Worm (Caenorhabditis elegans): ENCODE results near the gene elmd-1.

elmd-1 gene

ce11 chrIII:3344573-3344972 is 45.1 kb upstream of the elmd-1 start, which contains the start of gene gei-1:
TSS of gene gei-1 (plus strand) at chrIII:3344873.
- TF ChIP-seq nhr-19 (GFP tag; conservative IDR thresholded peaks at IDR 0.05) (no peak), efl-3 (GFP tag; optimal IDR thresholded peaks at IDR 0.05) (no peak), nhr-84 (tag; optimal IDR thresholded peaks at IDR 0.05) (no peak), nhr-20 (tag; optimal IDR thresholded peaks at IDR 0.05) (no peak), aha-1 (tag; optimal IDR thresholded peaks at IDR 0.05) (no peak), ceh-88 (GFP tag; IDR thresholded peaks at IDR 0.05) (no peak), nhr-76 (tag; optimal IDR thresholded peaks at IDR 0.05) (no peak), skn-1 (tag; optimal IDR thresholded peaks at IDR 0.05) (no peak), irx-1 (tag; optimal IDR thresholded peaks at IDR 0.05) (no peak), ceh-82 (tag; optimal IDR thresholded peaks at IDR 0.05) (no peak), grh-1 (GFP tag; IDR thresholded peaks at IDR 0.05) (no peak), nhr-47 (tag; optimal IDR thresholded peaks at IDR 0.05) (no peak), zip-4 (GFP tag; optimal IDR thresholded peaks at IDR 0.05) (no peak), egl-13 (tag; optimal IDR thresholded peaks at IDR 0.05) (no peak), alr-1 (tag; optimal IDR thresholded peaks at IDR 0.05; ENCODE audit: borderline replicate concordance) (no peak), elt-3 (tag; optimal IDR thresholded peaks at IDR 0.05) (no peak)

- TF ChIP-seq nhr-47 (tag; optimal IDR thresholded peaks at IDR 0.05) = no peak
- TF ChIP-seq jun-1 (tag; optimal IDR thresholded peaks at IDR 0.05) = no peak
- TF ChIP-seq egl-27 (tag; optimal IDR thresholded peaks at IDR 0.05) = no peak
- TF ChIP-seq mdl-1 (tag; optimal IDR thresholded peaks at IDR 0.05) = no peak
- no peak for TF ChIP-seq alr-1 (tag; optimal IDR thresholded peaks at IDR 0.05; ENCODE audit: borderline replicate concordance)
- TF ChIP-seq tlp-1 (tag; optimal IDR thresholded peaks at IDR 0.05) = no peak
- TF ChIP-seq sptf-1 (tag; optimal IDR thresholded peaks at IDR 0.05) = no peak
- TF ChIP-seq mab-9 (GFP tag; IDR thresholded peaks at IDR 0.05) = no peak
- TF ChIP-seq nhr-85 (tag) = peak; percentile 51
- peak; percentile 34 for TF ChIP-seq lin-14 (GFP tag; optimal IDR thresholded peaks at IDR 0.05)
- no peak for TF ChIP-seq elt-3 (tag; optimal IDR thresholded peaks at IDR 0.05)
- TF ChIP-seq ceh-8 (GFP tag; optimal IDR thresholded peaks at IDR 0.05) = no peak
- no peak for TF ChIP-seq F16B12.6 (tag; optimal IDR thresholded peaks at IDR 0.05)
- no peak for TF ChIP-seq ceh-82 (tag; optimal IDR thresholded peaks at IDR 0.05)
- no peak for TF ChIP-seq C34B4.2 (tag; optimal IDR thresholded peaks at IDR 0.05)
- TF ChIP-seq unc-30 (tag; optimal IDR thresholded peaks at IDR 0.05) = no peak
- no peak for TF ChIP-seq lin-35 (GFP tag; optimal IDR thresholded peaks at IDR 0.05)
- TF ChIP-seq grh-1 (GFP tag; IDR thresholded peaks at IDR 0.05) = no peak
- no peak for TF ChIP-seq snu-23 (GFP tag; optimal IDR thresholded peaks at IDR 0.05)
- TF ChIP-seq nhr-71 (tag; optimal IDR thresholded peaks at IDR 0.05) = no peak
- TF ChIP-seq elt-2 (tag; optimal IDR thresholded peaks at IDR 0.05) = no peak
- no peak for TF ChIP-seq efl-1 (optimal IDR thresholded peaks at IDR 0.05)
- TF ChIP-seq efl-1 (GFP tag; optimal IDR thresholded peaks at IDR 0.05 in 1 of 2) = peak in 1 of 2 experiments; percentile 83
- TF ChIP-seq mef-2 (tag; optimal IDR thresholded peaks at IDR 0.05) = no peak
- TF ChIP-seq hlh-17 (GFP tag; optimal IDR thresholded peaks at IDR 0.05; ENCODE audit: borderline replicate concordance) = no peak
- TF ChIP-seq blmp-1 (tag; optimal IDR thresholded peaks at IDR 0.05) = peak; percentile 69
- TF ChIP-seq fkh-4 (tag; optimal IDR thresholded peaks at IDR 0.05; ENCODE audit: borderline replicate concordance) = no peak
- no peak for TF ChIP-seq aly-2 (tag; optimal IDR thresholded peaks at IDR 0.05)
- TF ChIP-seq hpl-2 (GFP tag; optimal IDR thresholded peaks at IDR 0.05) = no peak
- no peak for TF ChIP-seq unc-98 (GFP tag; IDR thresholded peaks at IDR 0.05)
- no peak for TF ChIP-seq ceh-90 (tag; optimal IDR thresholded peaks at IDR 0.05)
- no peak for TF ChIP-seq lin-39 (tag; optimal IDR thresholded peaks at IDR 0.05)
- TF ChIP-seq nhr-11 (tag; optimal IDR thresholded peaks at IDR 0.05) = no peak
Observed at ce11 chrIII:3345835-3346234, 43.9 kb upstream of the elmd-1 start.
